Worm (Caenorhabditis elegans) whole organism, L4 larva: ENCODE data around the gene F42C5.9.

Experiments used
- F26F4.8 ChIP-seq: fragments of 200-800 bp; sonication (Bioruptor generic); conservative IDR thresholded peaks from 2 replicates; pipeline ENCODE4 v1.3.6; 2022; ENCODE audit warnings: missing genetic modification characterization, missing compliant biosample characterization
- F37D6.2 ChIP-seq: sonication (generic microtip); optimal IDR thresholded peaks from 2 replicates; lab custom pipeline; 2016; ENCODE audit warnings: mild to moderate bottlenecking, missing genetic modification characterization, missing compliant biosample characterization
- R02D3.7 ChIP-seq: fragments of 150-350 bp; sonication (generic microtip); optimal IDR thresholded peaks from 3 replicates; lab custom pipeline; 2014; ENCODE audit warnings: missing biosample characterization, missing genetic modification characterization
- Y48G9A.11 ChIP-seq: fragments of 200-800 bp; sonication (Bioruptor generic); IDR thresholded peaks from 2 replicates; pipeline ENCODE4 v1.3.6; 2022; ENCODE audit warnings: missing genetic modification reagents, missing genetic modification characterization, missing compliant biosample characterization
- Y5F2A.4 ChIP-seq: fragments of 200-800 bp; sonication (Bioruptor generic); optimal IDR thresholded peaks from 2 replicates; lab custom pipeline; 2018; ENCODE audit warnings: mild to moderate bottlenecking, missing genetic modification characterization, missing compliant biosample characterization
- ZK337.2 ChIP-seq: fragments of 200-800 bp; sonication (Bioruptor generic); IDR thresholded peaks from 2 replicates; pipeline ENCODE4 v1.3.6; 2022; ENCODE audit warnings: missing genetic modification reagents, missing genetic modification characterization, missing compliant biosample characterization
- ZK546.5 ChIP-seq, 2 experiments: sonication (generic microtip); optimal IDR thresholded peaks; 2 replicates each; lab custom pipeline; 2017; ENCODE audit warnings: missing biosample characterization in 2 of 2, missing genetic modification characterization in 2 of 2
- ama-1 ChIP-seq: fragments of 150-350 bp; optimal IDR thresholded peaks from 2 replicates; lab custom pipeline; 2014; ENCODE audit warnings: inconsistent platforms, mixed read lengths
- ceh-32 ChIP-seq: sonication (generic microtip); optimal IDR thresholded peaks from 2 replicates; lab custom pipeline; 2016; ENCODE audit warnings: mild to moderate bottlenecking, missing genetic modification characterization, missing compliant biosample characterization; ENCODE audit not compliant: poor library complexity
- ceh-62 ChIP-seq: sonication (generic microtip); optimal IDR thresholded peaks from 2 replicates; lab custom pipeline; 2017; ENCODE audit warnings: missing biosample characterization, missing genetic modification characterization
- cey-2 ChIP-seq: sonication (generic microtip); optimal IDR thresholded peaks from 3 replicates; lab custom pipeline; 2017; ENCODE audit warnings: missing genetic modification characterization, mild to moderate bottlenecking, missing compliant biosample characterization, antibody characterized with exemption, borderline replicate concordance; ENCODE audit not compliant: insufficient read depth
- daf-12 ChIP-seq: fragments of 150-350 bp; optimal IDR thresholded peaks from 2 replicates; lab custom pipeline; 2014; ENCODE audit warnings: missing biosample characterization, missing genetic modification reagents, missing genetic modification characterization
- daf-16 ChIP-seq, 3 experiments: sonication (generic microtip); optimal IDR thresholded peaks; 2 replicates each; lab custom pipeline; 2016 to 2017; ENCODE audit warnings: missing genetic modification characterization in 3 of 3, missing genetic modification reagents in 3 of 3, mild to moderate bottlenecking in 2 of 3, missing compliant biosample characterization in 2 of 3, missing biosample characterization in 1 of 3, moderate library complexity in 1 of 3
- daf-19 ChIP-seq: fragments of 200-800 bp; sonication (Bioruptor generic); conservative IDR thresholded peaks from 2 replicates; pipeline ENCODE4 v1.3.6; 2022; ENCODE audit warnings: missing genetic modification characterization, missing compliant biosample characterization
- dmd-6 ChIP-seq: fragments of 200-800 bp; sonication (Bioruptor generic); IDR thresholded peaks from 2 replicates; pipeline ENCODE4 v1.3.6; 2022; ENCODE audit warnings: missing genetic modification reagents, missing genetic modification characterization, missing compliant biosample characterization
- dmd-8 ChIP-seq: fragments of 200-800 bp; sonication (Bioruptor generic); IDR thresholded peaks from 2 replicates; pipeline ENCODE4 v1.3.6; 2022; ENCODE audit warnings: missing genetic modification characterization, missing compliant biosample characterization
- dmd-9 ChIP-seq: fragments of 200-800 bp; sonication (Bioruptor generic); IDR thresholded peaks from 2 replicates; pipeline ENCODE4 v1.3.6; 2022; ENCODE audit warnings: missing genetic modification reagents, missing genetic modification characterization, missing compliant biosample characterization
- dpl-1 ChIP-seq: fragments of 150-350 bp; optimal IDR thresholded peaks from 2 replicates; lab custom pipeline; 2014; ENCODE audit warnings: missing biosample characterization, missing genetic modification reagents, missing genetic modification characterization
- duxl-1 ChIP-seq: sonication (generic microtip); optimal IDR thresholded peaks from 2 replicates; lab custom pipeline; 2016; ENCODE audit warnings: mild to moderate bottlenecking, missing genetic modification characterization, moderate library complexity, missing compliant biosample characterization; ENCODE audit not compliant: poor library complexity
- dve-1 ChIP-seq: sonication (generic microtip); optimal IDR thresholded peaks from 2 replicates; lab custom pipeline; 2017; ENCODE audit warnings: antibody characterized with exemption, mild to moderate bottlenecking, missing genetic modification characterization, missing compliant biosample characterization; ENCODE audit not compliant: insufficient read depth
- fkh-10 ChIP-seq: fragments of 150-350 bp; optimal IDR thresholded peaks from 2 replicates; lab custom pipeline; 2014; ENCODE audit warnings: missing biosample characterization, missing genetic modification reagents, missing genetic modification characterization
- gei-8 ChIP-seq: fragments of 200-800 bp; sonication (Bioruptor generic); optimal IDR thresholded peaks from 2 replicates; lab custom pipeline; 2018; ENCODE audit warnings: mild to moderate bottlenecking, missing genetic modification characterization, missing compliant biosample characterization
- hif-1 ChIP-seq, 2 experiments: sonication (generic microtip); optimal IDR thresholded peaks; 2 replicates each; lab custom pipeline; 2016 to 2017; ENCODE audit warnings: missing compliant biosample characterization in 2 of 2, missing genetic modification characterization in 2 of 2, missing genetic modification reagents in 2 of 2, missing genotype in 2 of 2, mild to moderate bottlenecking in 1 of 2
- hlh-30 ChIP-seq: sonication (generic microtip); optimal IDR thresholded peaks from 2 replicates; lab custom pipeline; 2017; ENCODE audit warnings: antibody characterized with exemption, mild to moderate bottlenecking, missing genetic modification characterization, missing compliant biosample characterization; ENCODE audit not compliant: insufficient read depth
- lim-7 ChIP-seq: fragments of 200-800 bp; sonication (Bioruptor generic); IDR thresholded peaks from 2 replicates; pipeline ENCODE4 v1.3.6; 2022; ENCODE audit warnings: missing genetic modification characterization, missing compliant biosample characterization
- lin-15B ChIP-seq: fragments of 150-350 bp; sonication (generic microtip); optimal IDR thresholded peaks from 3 replicates; lab custom pipeline; 2014; ENCODE audit warnings: missing biosample characterization, missing genetic modification characterization
- lin-39 ChIP-seq: fragments of 150-350 bp; optimal IDR thresholded peaks from 2 replicates; lab custom pipeline; 2014; ENCODE audit warnings: missing biosample characterization, missing genetic modification reagents, missing genetic modification characterization
- lir-3 ChIP-seq: sonication (generic microtip); optimal IDR thresholded peaks from 2 replicates; lab custom pipeline; 2016; ENCODE audit warnings: mild to moderate bottlenecking, missing genetic modification characterization, missing compliant biosample characterization
- lsy-2 ChIP-seq, 2 experiments: fragments of 150-350 bp in 1 of 2; sonication (generic microtip) in 1 of 2; optimal IDR thresholded peaks; 2 replicates each; lab custom pipeline; 2014 to 2017; ENCODE audit warnings: missing biosample characterization in 2 of 2, missing genetic modification characterization in 2 of 2
- madf-5 ChIP-seq, 2 experiments: fragments of 200-800 bp; sonication (Bioruptor generic); IDR thresholded peaks; 2 replicates each; pipeline ENCODE4 v1.3.6; 2022; ENCODE audit warnings: missing compliant biosample characterization in 2 of 2, missing genetic modification characterization in 2 of 2
- mdt-29 ChIP-seq: fragments of 200-800 bp; sonication (Bioruptor generic); IDR thresholded peaks from 2 replicates; pipeline ENCODE4 v1.3.6; 2022; ENCODE audit warnings: missing genetic modification reagents, missing genetic modification characterization, missing compliant biosample characterization
- nhr-10 ChIP-seq: fragments of 150-350 bp; optimal IDR thresholded peaks from 2 replicates; lab custom pipeline; 2014; ENCODE audit warnings: missing biosample characterization, missing genetic modification characterization
- nhr-111 ChIP-seq: fragments of 200-800 bp; sonication (Bioruptor generic); optimal IDR thresholded peaks from 2 replicates; lab custom pipeline; 2018; ENCODE audit warnings: mild to moderate bottlenecking, missing genetic modification characterization, missing compliant biosample characterization
- nhr-28 ChIP-seq: fragments of 150-350 bp; optimal IDR thresholded peaks from 2 replicates; lab custom pipeline; 2014; ENCODE audit warnings: missing biosample characterization, missing genetic modification characterization
- nhr-48 ChIP-seq: sonication (generic microtip); optimal IDR thresholded peaks from 2 replicates; lab custom pipeline; 2016; ENCODE audit warnings: mild to moderate bottlenecking, missing genetic modification characterization, missing compliant biosample characterization
- nhr-76 ChIP-seq: fragments of 150-350 bp; optimal IDR thresholded peaks from 2 replicates; lab custom pipeline; 2014; ENCODE audit warnings: missing biosample characterization, missing genetic modification characterization
- pqm-1 ChIP-seq: sonication (generic microtip); optimal IDR thresholded peaks from 2 replicates; lab custom pipeline; 2017; ENCODE audit warnings: missing biosample characterization, missing genetic modification characterization
- rbr-2 ChIP-seq: sonication (generic microtip); optimal IDR thresholded peaks from 2 replicates; lab custom pipeline; 2016; ENCODE audit warnings: missing genotype, missing genetic modification characterization, missing compliant biosample characterization
- skn-1 ChIP-seq: fragments of 150-350 bp; optimal IDR thresholded peaks from 2 replicates; lab custom pipeline; 2014; ENCODE audit warnings: missing biosample characterization, missing genetic modification characterization
- spr-1 ChIP-seq: sonication (generic microtip); optimal IDR thresholded peaks from 2 replicates; lab custom pipeline; 2016; ENCODE audit warnings: mild to moderate bottlenecking, missing genetic modification characterization, missing compliant biosample characterization
- spr-3 ChIP-seq: fragments of 200-800 bp; sonication (Bioruptor generic); optimal IDR thresholded peaks from 2 replicates; lab custom pipeline; 2018; ENCODE audit warnings: mild to moderate bottlenecking, missing genetic modification characterization, missing compliant biosample characterization
- tag-97 ChIP-seq: fragments of 200-800 bp; sonication (Bioruptor generic); IDR thresholded peaks from 2 replicates; pipeline ENCODE4 v1.3.6; 2022; ENCODE audit warnings: missing genetic modification characterization, missing compliant biosample characterization
- tra-1 ChIP-seq: fragments of 200-800 bp; sonication (Bioruptor generic); IDR thresholded peaks from 2 replicates; pipeline ENCODE4 v1.3.6; 2022; ENCODE audit warnings: missing genetic modification reagents, missing genetic modification characterization, missing compliant biosample characterization
- unc-130 ChIP-seq: sonication (generic microtip); optimal IDR thresholded peaks from 2 replicates; lab custom pipeline; 2016; ENCODE audit warnings: missing genetic modification reagents, missing genetic modification characterization, missing compliant biosample characterization
- unc-62 ChIP-seq, 3 experiments: fragments of 150-350 bp in 1 of 3; sonication (generic microtip); optimal IDR thresholded peaks in 2 of 3; peaks in 1 of 3; 1 replicate in 1 of 3; 2 replicates in 2 of 3; lab custom pipeline; 2014 to 2017; ENCODE audit warnings: missing biosample characterization in 3 of 3, missing genetic modification characterization in 3 of 3, missing genetic modification reagents in 3 of 3, missing genotype in 1 of 3
- vab-7 ChIP-seq: fragments of 200-800 bp; sonication (Bioruptor generic); IDR thresholded peaks from 2 replicates; pipeline ENCODE4 v1.3.6; 2022; ENCODE audit warnings: missing genetic modification reagents, missing genetic modification characterization, missing compliant biosample characterization
- zag-1 ChIP-seq: fragments of 150-350 bp; optimal IDR thresholded peaks from 2 replicates; lab custom pipeline; 2014; ENCODE audit warnings: missing biosample characterization, missing genetic modification characterization
- zfp-3 ChIP-seq: fragments of 200-800 bp; sonication (Bioruptor generic); conservative IDR thresholded peaks from 2 replicates; pipeline ENCODE4 v1.3.6; 2022; ENCODE audit warnings: missing genetic modification reagents, missing genetic modification characterization, missing compliant biosample characterization
- zip-11 ChIP-seq: fragments of 200-800 bp; sonication (Bioruptor generic); IDR thresholded peaks from 2 replicates; pipeline ENCODE4 v1.3.6; 2022; ENCODE audit warnings: missing genetic modification characterization, missing compliant biosample characterization
- ztf-7 ChIP-seq: fragments of 150-350 bp; optimal IDR thresholded peaks from 2 replicates; lab custom pipeline; 2014; ENCODE audit warnings: missing biosample characterization, missing genetic modification characterization

Gene F42C5.9

ce11 chrIV:7316613-7317153 is at the start of gene F42C5.9:
F42C5.9 (minus strand) TSS chrIV:7317103.
- no peak for TF ChIP-seq zag-1 (tag; lab: Kevin White, UChicago)
- no peak for TF ChIP-seq F26F4.8 (GFP tag; lab: Robert Waterston, UW)
- no peak for TF ChIP-seq cey-2 (tag; lab: Kevin White, UChicago)
- TF ChIP-seq ZK337.2: no peak
- TF ChIP-seq dmd-9 (GFP tag; lab: Robert Waterston, UW): 0 out of 2 replicates have a peak, but pooled peaks have one; percentile 33
- no peak for TF ChIP-seq lim-7
- TF ChIP-seq spr-1 (tag; lab: Kevin White, UChicago): no peak
- TF ChIP-seq F37D6.2 (tag; lab: Kevin White, UChicago): no peak
- TF ChIP-seq tag-97 (GFP tag; lab: Robert Waterston, UW): no peak
- TF ChIP-seq lin-15B (tag; lab: Kevin White, UChicago): no peak
- TF ChIP-seq skn-1 (tag; lab: Kevin White, UChicago): no peak
- no peak for TF ChIP-seq dmd-8 (GFP tag; lab: Robert Waterston, UW)
- TF ChIP-seq dpl-1 (GFP tag; lab: Kevin White, UChicago): no peak
- no peak for TF ChIP-seq zfp-3 (GFP tag; lab: Robert Waterston, UW)
- no peak for TF ChIP-seq nhr-10 (tag; lab: Kevin White, UChicago)
- no peak for TF ChIP-seq daf-12 (tag; lab: Kevin White, UChicago)
- TF ChIP-seq hif-1 (tag; optimal IDR thresholded peaks at IDR 0.05; lab: Kevin White, UChicago): no peak
- TF ChIP-seq nhr-111 (GFP tag; lab: Kevin White, UChicago): no peak
- TF ChIP-seq duxl-1: peak; percentile 40
- TF ChIP-seq vab-7: no peak
- no peak for TF ChIP-seq rbr-2 (tag; lab: Kevin White, UChicago)
- no peak for TF ChIP-seq madf-5 (GFP tag; IDR thresholded peaks at IDR 0.05; lab: Robert Waterston, UW)
- peak; percentile 22 for TF ChIP-seq nhr-48 (tag; lab: Kevin White, UChicago)
- no peak for TF ChIP-seq ceh-32 (tag; lab: Kevin White, UChicago)
- no peak for TF ChIP-seq lin-39 (tag; lab: Kevin White, UChicago)
- no peak for TF ChIP-seq nhr-76 (tag; lab: Kevin White, UChicago)
- peak in 1 of 2 experiments; percentile 14 for TF ChIP-seq lsy-2 (tag; optimal IDR thresholded peaks at IDR 0.05; lab: Kevin White, UChicago)
- TF ChIP-seq nhr-28 (tag; lab: Kevin White, UChicago): no peak
- TF ChIP-seq gei-8 (GFP tag; lab: Kevin White, UChicago): no peak
- no peak for TF ChIP-seq R02D3.7 (tag; lab: Kevin White, UChicago)
- no peak for TF ChIP-seq daf-16 (GFP tag; optimal IDR thresholded peaks at IDR 0.05; lab: Kevin White, UChicago)
- TF ChIP-seq daf-16 (tag; optimal IDR thresholded peaks at IDR 0.05; lab: Kevin White, UChicago): peak; percentile 62
- peak; percentile 35 for TF ChIP-seq dve-1 (tag; lab: Kevin White, UChicago)
- TF ChIP-seq ama-1 (lab: Kevin White, UChicago): peak; percentile 83
- TF ChIP-seq ZK546.5 (tag; optimal IDR thresholded peaks at IDR 0.05; lab: Kevin White, UChicago): no peak
- no peak for TF ChIP-seq ztf-7 (tag; lab: Kevin White, UChicago)
- no peak for TF ChIP-seq Y5F2A.4 (GFP tag; lab: Kevin White, UChicago)
- no peak for TF ChIP-seq lir-3
- peak; percentile 15 for TF ChIP-seq pqm-1 (tag; lab: Kevin White, UChicago)
- peak; percentile 20; the same call in 1 of the 2 replicates for TF ChIP-seq mdt-29
- no peak for TF ChIP-seq ceh-62 (tag; lab: Kevin White, UChicago)
- peak; percentile 70 for TF ChIP-seq unc-130
- TF ChIP-seq spr-3 (GFP tag; lab: Kevin White, UChicago): no peak
- TF ChIP-seq tra-1 (GFP tag; lab: Robert Waterston, UW): no peak
- TF ChIP-seq zip-11 (GFP tag; lab: Robert Waterston, UW): no peak
- TF ChIP-seq Y48G9A.11: no peak; the same call in 1 of the 2 replicates
- peak in 1 of 2 experiments; percentile 76 for TF ChIP-seq unc-62 (GFP tag; optimal IDR thresholded peaks at IDR 0.05 in 1 of 2; lab: Kevin White, UChicago)
- no peak for TF ChIP-seq unc-62 (tag; optimal IDR thresholded peaks at IDR 0.05; lab: Kevin White, UChicago)
- peak; percentile 22; the same call in 1 of the 2 replicates for TF ChIP-seq dmd-6
- no peak for TF ChIP-seq fkh-10 (GFP tag; lab: Kevin White, UChicago)
- TF ChIP-seq daf-19 (GFP tag; lab: Robert Waterston, UW): 0 out of 2 replicates have a peak, but pooled peaks have one; percentile 20
- peak; percentile 10 for TF ChIP-seq hlh-30 (tag; lab: Kevin White, UChicago)
